Worm (Caenorhabditis elegans): Measurements from ENCODE around the gene nhr-106.

- TF ChIP-seq ztf-29 (GFP tag; IDR thresholded peaks at IDR 0.05) (no peak), ztf-23 (GFP tag; IDR thresholded peaks at IDR 0.05) (no peak)
Observed at ce11 chrV:446988-447387, 42.4 kb upstream of the nhr-106 start.

Data from whole organism, midembryonic.